Fruit fly (Drosophila melanogaster) whole organism, embryonic: ENCODE results near the gene Prdm13.

Experiments
- Ada2b ChIP-seq: fragments of 200-800 bp; sonication (Bioruptor generic); IDR thresholded peaks from 2 replicates; pipeline ENCODE4 v1.3.6; 2022; ENCODE audit warnings: missing biosample characterization, missing genetic modification characterization
- CG12299 ChIP-seq: fragments of 200-800 bp; sonication (Bioruptor generic); optimal IDR thresholded peaks from 2 replicates; lab custom pipeline; 2018; ENCODE audit warnings: missing biosample characterization, mild to moderate bottlenecking, missing genetic modification characterization
- CG1233 ChIP-seq: fragments of 200-800 bp; sonication (Bioruptor generic); optimal IDR thresholded peaks from 4 replicates; lab custom pipeline; 2018; ENCODE audit warnings: missing biosample characterization, mild to moderate bottlenecking, missing genetic modification characterization
- CG12391 ChIP-seq: fragments of 200-800 bp; sonication (Bioruptor generic); optimal IDR thresholded peaks from 3 replicates; lab custom pipeline; 2018; ENCODE audit warnings: missing biosample characterization, mild to moderate bottlenecking, missing genetic modification characterization, moderate library complexity
- CG14050 ChIP-seq: fragments of 200-800 bp; sonication (Bioruptor generic); IDR thresholded peaks from 3 replicates; pipeline ENCODE4 v1.3.6; 2022; ENCODE audit warnings: missing biosample characterization, missing genetic modification characterization
- CG14860 ChIP-seq: fragments of 200-800 bp; sonication (Bioruptor generic); IDR thresholded peaks from 3 replicates; pipeline ENCODE4 v1.3.6; 2022; ENCODE audit warnings: missing biosample characterization, missing genetic modification characterization; ENCODE audit not compliant: partially characterized antibody
- CG16863 ChIP-seq: fragments of 200-800 bp; sonication (Bioruptor generic); optimal IDR thresholded peaks from 3 replicates; lab custom pipeline; 2016; ENCODE audit warnings: missing biosample characterization, missing genetic modification characterization
- CG17568 ChIP-seq: fragments of 200-800 bp; sonication (Bioruptor generic); optimal IDR thresholded peaks from 2 replicates; lab custom pipeline; 2018; ENCODE audit warnings: missing biosample characterization, mild to moderate bottlenecking, missing genetic modification characterization, moderate library complexity
- CG31365 ChIP-seq: fragments of 200-800 bp; sonication (Bioruptor generic); optimal IDR thresholded peaks from 2 replicates; lab custom pipeline; 2018; ENCODE audit warnings: missing biosample characterization, mild to moderate bottlenecking, missing genetic modification characterization
- CG34376 ChIP-seq: fragments of 200-800 bp; sonication (Bioruptor generic); optimal IDR thresholded peaks from 2 replicates; lab custom pipeline; 2018; ENCODE audit warnings: missing biosample characterization, mild to moderate bottlenecking, missing genetic modification characterization
- CG3838 ChIP-seq: fragments of 200-800 bp; sonication (Bioruptor generic); optimal IDR thresholded peaks from 3 replicates; lab custom pipeline; 2016; ENCODE audit warnings: missing biosample characterization, missing genetic modification characterization
- CG3847 ChIP-seq: fragments of 200-800 bp; sonication (Bioruptor generic); IDR thresholded peaks from 2 replicates; pipeline ENCODE4 v1.3.6; 2022; ENCODE audit warnings: missing biosample characterization, missing genetic modification characterization
- CG4424 ChIP-seq: fragments of 200-800 bp; sonication (Bioruptor generic); optimal IDR thresholded peaks from 3 replicates; lab custom pipeline; 2016; ENCODE audit warnings: missing biosample characterization, missing genetic modification characterization
- CG5180 ChIP-seq: fragments of 200-800 bp; sonication (Bioruptor generic); optimal IDR thresholded peaks from 3 replicates; lab custom pipeline; 2017; ENCODE audit warnings: missing biosample characterization, missing genetic modification characterization, mild to moderate bottlenecking, moderate library complexity, missing genetic modification reagents
- CG5245 ChIP-seq: fragments of 200-800 bp; sonication (Bioruptor generic); optimal IDR thresholded peaks from 3 replicates; lab custom pipeline; 2016; ENCODE audit warnings: missing biosample characterization, missing genetic modification characterization
- CG6683 ChIP-seq: fragments of 200-800 bp; sonication (Bioruptor generic); optimal IDR thresholded peaks from 2 replicates; lab custom pipeline; 2017; ENCODE audit warnings: missing biosample characterization, mild to moderate bottlenecking, missing genetic modification characterization, missing genetic modification reagents
- CG6791 ChIP-seq: fragments of 200-800 bp; sonication (Bioruptor generic); IDR thresholded peaks from 3 replicates; pipeline ENCODE4 v1.3.6; 2022; ENCODE audit warnings: missing biosample characterization, missing genetic modification characterization; ENCODE audit not compliant: partially characterized antibody
- CG7271 ChIP-seq: fragments of 200-800 bp; sonication (Bioruptor generic); optimal IDR thresholded peaks from 2 replicates; lab custom pipeline; 2018; ENCODE audit warnings: missing biosample characterization, mild to moderate bottlenecking, missing genetic modification characterization, moderate library complexity
- CG8089 ChIP-seq: fragments of 200-800 bp; sonication (Bioruptor generic); optimal IDR thresholded peaks from 3 replicates; lab custom pipeline; 2016; ENCODE audit warnings: missing biosample characterization, missing genetic modification characterization
- Dbx ChIP-seq: fragments of 200-800 bp; sonication (Bioruptor generic); IDR thresholded peaks from 3 replicates; pipeline ENCODE4 v1.3.6; 2022; ENCODE audit warnings: missing biosample characterization, missing genetic modification characterization
- Doc3 ChIP-seq: fragments of 200-800 bp; sonication (Bioruptor generic); IDR thresholded peaks from 3 replicates; pipeline ENCODE4 v1.3.6; 2022; ENCODE audit warnings: missing biosample characterization, missing genetic modification characterization; ENCODE audit not compliant: partially characterized antibody
- Dref ChIP-seq: fragments of 200-800 bp; sonication (Bioruptor generic); IDR thresholded peaks from 2 replicates; pipeline ENCODE4 v1.3.6; 2022; ENCODE audit warnings: missing biosample characterization, missing genetic modification characterization
- Eip74EF ChIP-seq, 2 experiments: fragments of 200-800 bp in 1 of 2; fragments of >200 bp in 1 of 2; sonication (Bioruptor generic) in 1 of 2; optimal IDR thresholded peaks; 2 replicates each; lab custom pipeline; 2017 to 2019; ENCODE audit warnings: missing biosample characterization in 2 of 2, missing genetic modification characterization in 2 of 2, mild to moderate bottlenecking in 1 of 2, moderate library complexity in 1 of 2
- Ets97D ChIP-seq: fragments of 200-800 bp; sonication (Bioruptor generic); optimal IDR thresholded peaks from 3 replicates; lab custom pipeline; 2016; ENCODE audit warnings: missing biosample characterization, missing genetic modification characterization
- Lpt ChIP-seq: fragments of >200 bp; optimal IDR thresholded peaks from 2 replicates; lab custom pipeline; 2018; ENCODE audit warnings: missing biosample characterization, missing genetic modification characterization
- Ravus ChIP-seq: fragments of 200-800 bp; sonication (Bioruptor generic); IDR thresholded peaks from 2 replicates; pipeline ENCODE4 v1.3.6; 2022; ENCODE audit warnings: missing biosample characterization, missing genetic modification characterization
- Tbp ChIP-seq: fragments of >200 bp; optimal IDR thresholded peaks from 2 replicates; lab custom pipeline; 2018; ENCODE audit warnings: missing biosample characterization, missing genetic modification characterization
- ab ChIP-seq: fragments of 200-800 bp; sonication (Bioruptor generic); optimal IDR thresholded peaks from 2 replicates; lab custom pipeline; 2016; ENCODE audit warnings: missing biosample characterization, missing genetic modification characterization
- ac ChIP-seq: fragments of 200-800 bp; sonication (Bioruptor generic); optimal IDR thresholded peaks from 3 replicates; lab custom pipeline; 2017; ENCODE audit warnings: missing biosample characterization, mild to moderate bottlenecking, missing genetic modification characterization
- chinmo ChIP-seq: fragments of 200-800 bp; sonication (Bioruptor generic); IDR thresholded peaks from 4 replicates; pipeline ENCODE4 v1.3.6; 2022; ENCODE audit warnings: missing biosample characterization, missing genetic modification characterization; ENCODE audit not compliant: partially characterized antibody
- ci ChIP-seq: fragments of 200-800 bp; sonication (Bioruptor generic); IDR thresholded peaks from 3 replicates; pipeline ENCODE4 v1.3.6; 2022; ENCODE audit warnings: missing biosample characterization, missing genetic modification characterization
- cwo ChIP-seq: fragments of 200-800 bp; sonication (Bioruptor generic); optimal IDR thresholded peaks from 3 replicates; lab custom pipeline; 2017; ENCODE audit warnings: missing biosample characterization, missing genetic modification characterization, mild to moderate bottlenecking, moderate library complexity, missing genetic modification reagents
- ewg ChIP-seq: fragments of 200-800 bp; sonication (Bioruptor generic); optimal IDR thresholded peaks from 3 replicates; lab custom pipeline; 2017; ENCODE audit warnings: mild to moderate bottlenecking, missing biosample characterization, missing genetic modification reagents, missing genetic modification characterization
- fd102C ChIP-seq: fragments of 200-800 bp; sonication (Bioruptor generic); optimal IDR thresholded peaks from 2 replicates; lab custom pipeline; 2018; ENCODE audit warnings: missing biosample characterization, mild to moderate bottlenecking, missing genetic modification characterization, moderate library complexity
- gro ChIP-seq: fragments of 200-800 bp; sonication (Bioruptor generic); optimal IDR thresholded peaks from 2 replicates; lab custom pipeline; 2016; ENCODE audit warnings: missing biosample characterization, missing genetic modification characterization
- gsb ChIP-seq: fragments of 200-800 bp; sonication (Bioruptor generic); IDR thresholded peaks from 2 replicates; pipeline ENCODE4 v1.3.6; 2022; ENCODE audit warnings: missing biosample characterization, missing genetic modification characterization
- hth ChIP-seq: fragments of >200 bp; optimal IDR thresholded peaks from 2 replicates; lab custom pipeline; 2017; ENCODE audit warnings: inconsistent platforms
- otp ChIP-seq: fragments of 200-800 bp; sonication (Bioruptor generic); IDR thresholded peaks from 3 replicates; pipeline ENCODE4, ENCODE4 v1.3.6; 2022; ENCODE audit warnings: missing biosample characterization, missing genetic modification characterization
- peb ChIP-seq: fragments of 200-800 bp; sonication (Bioruptor generic); IDR thresholded peaks from 2 replicates; pipeline ENCODE4 v1.3.6; 2022; ENCODE audit warnings: missing biosample characterization, missing genetic modification characterization
- ranshi ChIP-seq: fragments of 200-800 bp; sonication (Bioruptor generic); IDR thresholded peaks from 2 replicates; pipeline ENCODE4 v1.3.6; 2022; ENCODE audit warnings: missing biosample characterization, missing genetic modification characterization
- row ChIP-seq: fragments of 200-800 bp; sonication (Bioruptor generic); IDR thresholded peaks from 3 replicates; pipeline ENCODE4 v1.3.6; 2022; ENCODE audit warnings: missing biosample characterization, missing genetic modification characterization
- schlank ChIP-seq: fragments of 200-800 bp; sonication (Bioruptor generic); optimal IDR thresholded peaks from 2 replicates; lab custom pipeline; 2018; ENCODE audit warnings: missing biosample characterization, mild to moderate bottlenecking, missing genetic modification characterization
- sens-2 ChIP-seq: fragments of 200-800 bp; sonication (Bioruptor generic); IDR thresholded peaks from 2 replicates; pipeline ENCODE4 v1.3.6; 2022; ENCODE audit warnings: missing biosample characterization, missing genetic modification characterization
- so ChIP-seq: fragments of 200-800 bp; sonication (Bioruptor generic); IDR thresholded peaks from 3 replicates; pipeline ENCODE4 v1.3.6; 2022; ENCODE audit warnings: missing biosample characterization, missing genetic modification characterization
- sob ChIP-seq: fragments of 200-800 bp; sonication (Bioruptor generic); IDR thresholded peaks from 2 replicates; pipeline ENCODE4 v1.3.6; 2022; ENCODE audit warnings: missing biosample characterization, missing genetic modification characterization
- unc-4 ChIP-seq: fragments of 200-800 bp; sonication (Bioruptor generic); IDR thresholded peaks from 2 replicates; pipeline ENCODE4 v1.3.6; 2022; ENCODE audit warnings: missing biosample characterization, missing genetic modification characterization; ENCODE audit not compliant: partially characterized antibody
- usp ChIP-seq: fragments of >200 bp; optimal IDR thresholded peaks from 2 replicates; lab custom pipeline; 2017; ENCODE audit warnings: missing biosample characterization, missing genetic modification characterization
- vfl ChIP-seq: fragments of 200-800 bp; sonication (Bioruptor generic); optimal IDR thresholded peaks from 2 replicates; lab custom pipeline; 2016; ENCODE audit warnings: missing biosample characterization, missing genetic modification characterization
- wdn ChIP-seq: fragments of 200-800 bp; sonication (Bioruptor generic); IDR thresholded peaks from 2 replicates; pipeline ENCODE4 v1.3.6; 2022; ENCODE audit warnings: missing biosample characterization, missing genetic modification characterization
- wor ChIP-seq: fragments of 200-800 bp; sonication (Bioruptor generic); IDR thresholded peaks from 2 replicates; pipeline ENCODE4 v1.3.6; 2022; ENCODE audit warnings: missing biosample characterization, missing genetic modification characterization
- zen ChIP-seq: fragments of 200-800 bp; sonication (Bioruptor generic); optimal IDR thresholded peaks from 3 replicates; lab custom pipeline; 2018; ENCODE audit warnings: missing biosample characterization, mild to moderate bottlenecking, missing genetic modification characterization, moderate library complexity

Gene Prdm13

dm6 chr3L:6181776-6182175 lies 18.8 kb downstream of the Prdm13 start, which contains the start of gene CG10274 (continued):
- TF ChIP-seq Doc3 (GFP tag; lab: Robert Waterston, UW) (no peak), schlank (tag; lab: Kevin White, UChicago) (no peak), CG12299 (tag; lab: Kevin White, UChicago) (peak; percentile 19), so (0 out of 3 replicates have a peak, but pooled peaks have one; percentile 13), wdn (GFP tag; lab: Robert Waterston, UW) (peak; percentile 40; the same call in 1 of the 2 replicates), Dbx (peak; percentile 81), CG6791 (GFP tag; lab: Robert Waterston, UW) (no peak), Ravus (GFP tag; lab: Robert Waterston, UW) (no peak), cwo (GFP tag; lab: Kevin White, UChicago) (no peak), hth (no peak), CG5245 (GFP tag; lab: Kevin White, UChicago) (peak; percentile 47), CG17568 (GFP tag; lab: Kevin White, UChicago) (no peak), ac (GFP tag; lab: Kevin White, UChicago) (no peak), Tbp (GFP tag; lab: Kevin White, UChicago) (peak; percentile 56), CG14050 (GFP tag; lab: Robert Waterston, UW) (peak; percentile 34; the same call in 1 of the 3 replicates), CG4424 (GFP tag; lab: Kevin White, UChicago) (peak; percentile 85), otp (no peak), sens-2 (GFP tag; lab: Robert Waterston, UW) (no peak), ewg (peak; percentile 61), CG5180 (GFP tag; lab: Kevin White, UChicago) (no peak), usp (GFP tag; lab: Kevin White, UChicago) (no peak), CG34376 (peak; percentile 41), CG12391 (tag; lab: Kevin White, UChicago) (peak; percentile 89), fd102C (GFP tag; lab: Kevin White, UChicago) (peak; percentile 37), vfl (GFP tag; lab: Kevin White, UChicago) (no peak), chinmo (GFP tag; lab: Robert Waterston, UW) (no peak), CG3847 (peak; percentile 78), wor (GFP tag; lab: Robert Waterston, UW) (peak; percentile 29; the same call in 1 of the 2 replicates), CG16863 (peak; percentile 64), row (peak; percentile 97), Lpt (GFP tag; lab: Kevin White, UChicago) (no peak), CG8089 (GFP tag; lab: Kevin White, UChicago) (peak; percentile 36), ranshi (GFP tag; lab: Robert Waterston, UW) (peak; percentile 61; the same call in 1 of the 2 replicates), Eip74EF (GFP tag; optimal IDR thresholded peaks at IDR 0.05; lab: Kevin White, UChicago) (no peak), Ada2b (GFP tag; lab: Robert Waterston, UW) (peak; percentile 60), Ets97D (peak; percentile 65), CG31365 (tag; lab: Kevin White, UChicago) (no peak), gro (GFP tag; lab: Kevin White, UChicago) (peak; percentile 77), CG6683 (GFP tag; lab: Kevin White, UChicago) (peak; percentile 39), Dref (GFP tag; lab: Robert Waterston, UW) (no peak), CG7271 (tag; lab: Kevin White, UChicago) (peak; percentile 33), ab (GFP tag; lab: Kevin White, UChicago) (peak; percentile 48), sob (GFP tag; lab: Robert Waterston, UW) (peak; percentile 84), CG1233 (peak; percentile 65), unc-4 (GFP tag; lab: Robert Waterston, UW) (no peak), gsb (GFP tag; lab: Robert Waterston, UW) (no peak; the same call in 1 of the 2 replicates), zen (tag; lab: Kevin White, UChicago) (peak; percentile 81), ci (peak; percentile 35; the same call in 1 of the 3 replicates), CG14860 (GFP tag; lab: Robert Waterston, UW) (no peak), peb (peak; percentile 48; the same call in 1 of the 2 replicates), CG3838 (GFP tag; lab: Kevin White, UChicago) (peak; percentile 50)
